Worm (Caenorhabditis elegans): ENCODE results near the gene F56D2.8.

- TF ChIP-seq ZK546.5 (tag; optimal IDR thresholded peaks at IDR 0.05) (no peak), ama-1 (optimal IDR thresholded peaks at IDR 0.05) (no peak), aly-2 (tag; optimal IDR thresholded peaks at IDR 0.05) (no peak), ceh-16 (tag; optimal IDR thresholded peaks at IDR 0.05) (peak; percentile 4), mab-5 (tag; optimal IDR thresholded peaks at IDR 0.05) (no peak)
Measured at ce11 chrIII:5591668-5592149, 9.0 kb upstream of the F56D2.8 start, which contains the start of the genes ddx-15 and ucr-1.
